Fruit fly (Drosophila melanogaster) whole organism, embryonic: ENCODE measurements around the gene Inx3.

Source experiments
- Adf1 ChIP-seq: fragments of 200-800 bp; sonication (Bioruptor generic); IDR thresholded peaks from 2 replicates; pipeline ENCODE4 v1.3.6; 2022; ENCODE audit warnings: missing biosample characterization, missing genetic modification characterization
- Asciz ChIP-seq: fragments of 200-800 bp; sonication (Bioruptor generic); optimal IDR thresholded peaks from 2 replicates; lab custom pipeline; 2017; ENCODE audit warnings: missing biosample characterization, mild to moderate bottlenecking, missing genetic modification characterization, missing genetic modification reagents
- Atf-2 ChIP-seq: fragments of 200-800 bp; sonication (Bioruptor generic); optimal IDR thresholded peaks from 2 replicates; lab custom pipeline; 2016; ENCODE audit warnings: missing biosample characterization, missing genetic modification characterization
- CG11093 ChIP-seq: fragments of 200-800 bp; sonication (Bioruptor generic); IDR thresholded peaks from 3 replicates; pipeline ENCODE4 v1.3.6; 2022; ENCODE audit warnings: missing biosample characterization, missing genetic modification characterization
- CG11723 ChIP-seq: fragments of 200-800 bp; sonication (Bioruptor generic); optimal IDR thresholded peaks from 2 replicates; lab custom pipeline; 2017; ENCODE audit warnings: missing biosample characterization, mild to moderate bottlenecking, missing genetic modification characterization
- CG12769 ChIP-seq: fragments of 200-800 bp; sonication (Bioruptor generic); optimal IDR thresholded peaks from 2 replicates; lab custom pipeline; 2019; ENCODE audit warnings: missing biosample characterization, mild to moderate bottlenecking, missing genetic modification characterization, moderate library complexity
- CG12942 ChIP-seq: fragments of 200-800 bp; sonication (Bioruptor generic); optimal IDR thresholded peaks from 3 replicates; lab custom pipeline; 2016; ENCODE audit warnings: missing biosample characterization, missing genetic modification characterization
- CG15073 ChIP-seq: fragments of 200-800 bp; sonication (Bioruptor generic); optimal IDR thresholded peaks from 2 replicates; lab custom pipeline; 2016; ENCODE audit warnings: missing biosample characterization, missing genetic modification characterization
- CG1529 ChIP-seq: fragments of 200-800 bp; sonication (Bioruptor generic); optimal IDR thresholded peaks from 3 replicates; lab custom pipeline; 2018; ENCODE audit warnings: missing biosample characterization, missing genetic modification characterization
- CG1603 ChIP-seq: fragments of 200-800 bp; sonication (Bioruptor generic); optimal IDR thresholded peaks from 2 replicates; lab custom pipeline; 2019; ENCODE audit warnings: missing biosample characterization, mild to moderate bottlenecking, missing genetic modification characterization, moderate library complexity
- CG18619 ChIP-seq: fragments of 200-800 bp; sonication (Bioruptor generic); optimal IDR thresholded peaks from 3 replicates; lab custom pipeline; 2017; ENCODE audit warnings: missing biosample characterization, mild to moderate bottlenecking, missing genetic modification characterization
- CG2202 ChIP-seq: fragments of 200-800 bp; sonication (Bioruptor generic); optimal IDR thresholded peaks from 2 replicates; lab custom pipeline; 2018; ENCODE audit warnings: missing biosample characterization, mild to moderate bottlenecking, missing genetic modification characterization
- CG2712 ChIP-seq: fragments of 200-800 bp; optimal IDR thresholded peaks from 3 replicates; lab custom pipeline; 2019; ENCODE audit warnings: missing biosample characterization, mild to moderate bottlenecking, missing genetic modification characterization, moderate library complexity
- CG7745 ChIP-seq: fragments of 200-800 bp; sonication (Bioruptor generic); optimal IDR thresholded peaks from 2 replicates; lab custom pipeline; 2018; ENCODE audit warnings: missing biosample characterization, mild to moderate bottlenecking, missing genetic modification characterization, moderate library complexity
- CG9727 ChIP-seq: fragments of 200-800 bp; sonication (Bioruptor generic); optimal IDR thresholded peaks from 3 replicates; lab custom pipeline; 2017; ENCODE audit warnings: missing biosample characterization, mild to moderate bottlenecking, missing genetic modification characterization
- CG9817 ChIP-seq: fragments of 200-800 bp; sonication (Bioruptor generic); optimal IDR thresholded peaks from 2 replicates; lab custom pipeline; 2018; ENCODE audit warnings: missing biosample characterization, mild to moderate bottlenecking, missing genetic modification characterization, moderate library complexity
- Drgx ChIP-seq: fragments of 200-800 bp; sonication (Bioruptor generic); IDR thresholded peaks from 2 replicates; pipeline ENCODE4 v1.3.6; 2022; ENCODE audit warnings: missing biosample characterization, missing genetic modification characterization
- Fer3 ChIP-seq: fragments of 200-800 bp; sonication (Bioruptor generic); optimal IDR thresholded peaks from 2 replicates; lab custom pipeline; 2018; ENCODE audit warnings: missing biosample characterization, mild to moderate bottlenecking, missing genetic modification characterization, moderate library complexity
- Lhr ChIP-seq: fragments of 200-800 bp; sonication (Bioruptor generic); optimal IDR thresholded peaks from 3 replicates; lab custom pipeline; 2017; ENCODE audit warnings: mild to moderate bottlenecking, missing biosample characterization, missing genetic modification reagents, missing genetic modification characterization
- Ravus ChIP-seq: fragments of 200-800 bp; sonication (Bioruptor generic); IDR thresholded peaks from 2 replicates; pipeline ENCODE4 v1.3.6; 2022; ENCODE audit warnings: missing biosample characterization, missing genetic modification characterization
- Rfx ChIP-seq: fragments of 200-800 bp; sonication (Bioruptor generic); IDR thresholded peaks from 2 replicates; pipeline ENCODE4 v1.3.6; 2022; ENCODE audit warnings: missing biosample characterization, missing genetic modification characterization
- Side ChIP-seq: fragments of 200-800 bp; sonication (Bioruptor generic); optimal IDR thresholded peaks from 2 replicates; lab custom pipeline; 2016; ENCODE audit warnings: missing biosample characterization, missing genetic modification characterization
- Sry-δ ChIP-seq: fragments of 200-800 bp; sonication (Bioruptor generic); optimal IDR thresholded peaks from 2 replicates; lab custom pipeline; 2016; ENCODE audit warnings: missing biosample characterization, missing genetic modification characterization
- al ChIP-seq: fragments of 200-800 bp; sonication (Bioruptor generic); IDR thresholded peaks from 2 replicates; pipeline ENCODE4 v1.3.6; 2022; ENCODE audit warnings: missing biosample characterization, missing genetic modification characterization
- ato ChIP-seq: fragments of 200-800 bp; sonication (Bioruptor generic); IDR thresholded peaks from 2 replicates; pipeline ENCODE4 v1.3.6; 2022; ENCODE audit warnings: missing biosample characterization, missing genetic modification characterization; ENCODE audit not compliant: partially characterized antibody
- bbx ChIP-seq: fragments of 200-800 bp; sonication (Bioruptor generic); IDR thresholded peaks from 2 replicates; pipeline ENCODE4 v1.3.6; 2022; ENCODE audit warnings: missing biosample characterization, missing genetic modification characterization; ENCODE audit not compliant: partially characterized antibody
- btn ChIP-seq: fragments of 200-800 bp; sonication (Bioruptor generic); optimal IDR thresholded peaks from 2 replicates; lab custom pipeline; 2016; ENCODE audit warnings: missing biosample characterization, missing genetic modification characterization
- chm ChIP-seq: fragments of 200-800 bp; sonication (Bioruptor generic); IDR thresholded peaks from 2 replicates; pipeline ENCODE4 v1.3.6; 2022; ENCODE audit warnings: missing biosample characterization, missing genetic modification characterization
- corto ChIP-seq: fragments of 200-800 bp; sonication (Bioruptor generic); optimal IDR thresholded peaks from 2 replicates; lab custom pipeline; 2016; ENCODE audit warnings: missing biosample characterization, mild to moderate bottlenecking, missing genetic modification characterization, moderate library complexity
- crol ChIP-seq: fragments of 200-800 bp; sonication (Bioruptor generic); IDR thresholded peaks from 2 replicates; pipeline ENCODE4 v1.3.6; 2022; ENCODE audit warnings: missing biosample characterization, missing genetic modification characterization
- dan ChIP-seq: fragments of 200-800 bp; sonication (Bioruptor generic); IDR thresholded peaks from 2 replicates; pipeline ENCODE4 v1.3.6; 2022; ENCODE audit warnings: missing biosample characterization, missing genetic modification characterization
- dimm ChIP-seq: fragments of 200-800 bp; sonication (Bioruptor generic); IDR thresholded peaks from 2 replicates; pipeline ENCODE4 v1.3.6; 2022; ENCODE audit warnings: missing biosample characterization, missing genetic modification characterization
- dmrt99B ChIP-seq: fragments of 200-800 bp; sonication (Bioruptor generic); optimal IDR thresholded peaks from 2 replicates; lab custom pipeline; 2018; ENCODE audit warnings: missing biosample characterization, mild to moderate bottlenecking, missing genetic modification characterization, moderate library complexity
- esg ChIP-seq: fragments of 200-800 bp; sonication (Bioruptor generic); conservative IDR thresholded peaks from 2 replicates; pipeline ENCODE4 v1.3.6; 2022; ENCODE audit warnings: missing biosample characterization, missing genetic modification characterization
- eve ChIP-seq, 2 experiments: fragments of >200 bp; optimal IDR thresholded peaks; 2 replicates each; lab custom pipeline; 2017; ENCODE audit warnings: missing biosample characterization in 2 of 2, missing genetic modification characterization in 2 of 2
- eyg ChIP-seq: fragments of 200-800 bp; sonication (Bioruptor generic); optimal IDR thresholded peaks from 3 replicates; lab custom pipeline; 2016; ENCODE audit warnings: missing biosample characterization, missing genetic modification characterization
- fru ChIP-seq: fragments of >200 bp; optimal IDR thresholded peaks from 2 replicates; lab custom pipeline; 2017
- hkb ChIP-seq, 2 experiments: fragments of 200-800 bp in 1 of 2; fragments of >200 bp in 1 of 2; sonication (Bioruptor generic) in 1 of 2; IDR thresholded peaks in 1 of 2; optimal IDR thresholded peaks in 1 of 2; 2 replicates each; pipeline versions ENCODE4 v1.3.6 to Lab custom; 2017 to 2022; ENCODE audit warnings: missing biosample characterization in 1 of 2, missing genetic modification characterization in 1 of 2
- jigr1 ChIP-seq: fragments of 200-800 bp; sonication (Bioruptor generic); IDR thresholded peaks from 3 replicates; pipeline ENCODE4 v1.3.6; 2022; ENCODE audit warnings: missing biosample characterization, missing genetic modification characterization
- klu ChIP-seq: fragments of 200-800 bp; sonication (Bioruptor generic); IDR thresholded peaks from 2 replicates; pipeline ENCODE4 v1.3.6; 2022; ENCODE audit warnings: missing biosample characterization, missing genetic modification characterization
- knrl ChIP-seq: fragments of 200-800 bp; sonication (Bioruptor generic); IDR thresholded peaks from 3 replicates; pipeline ENCODE4 v1.3.6; 2022; ENCODE audit warnings: missing biosample characterization, missing genetic modification characterization; ENCODE audit not compliant: partially characterized antibody
- lilli ChIP-seq: fragments of 200-800 bp; sonication (Bioruptor generic); optimal IDR thresholded peaks from 3 replicates; lab custom pipeline; 2016; ENCODE audit warnings: missing biosample characterization, missing genetic modification characterization
- pfk ChIP-seq: fragments of 200-800 bp; sonication (Bioruptor generic); optimal IDR thresholded peaks from 2 replicates; lab custom pipeline; 2018; ENCODE audit warnings: missing biosample characterization, mild to moderate bottlenecking, missing genetic modification characterization, moderate library complexity
- pzg ChIP-seq: fragments of 200-800 bp; sonication (Bioruptor generic); optimal IDR thresholded peaks from 3 replicates; lab custom pipeline; 2018; ENCODE audit warnings: missing biosample characterization, mild to moderate bottlenecking, missing genetic modification characterization, moderate library complexity
- salm ChIP-seq: fragments of 200-800 bp; sonication (Bioruptor generic); optimal IDR thresholded peaks from 2 replicates; lab custom pipeline; 2018; ENCODE audit warnings: missing biosample characterization, mild to moderate bottlenecking, missing genetic modification characterization
- sd ChIP-seq: fragments of 200-800 bp; sonication (Bioruptor generic); optimal IDR thresholded peaks from 3 replicates; lab custom pipeline; 2018; ENCODE audit warnings: missing biosample characterization, mild to moderate bottlenecking, missing genetic modification characterization, moderate library complexity
- stwl ChIP-seq: fragments of 200-800 bp; sonication (Bioruptor generic); optimal IDR thresholded peaks from 3 replicates; lab custom pipeline; 2018; ENCODE audit warnings: missing biosample characterization, mild to moderate bottlenecking, missing genetic modification characterization, moderate library complexity
- tgo ChIP-seq: fragments of 200-800 bp; sonication (Bioruptor generic); IDR thresholded peaks from 3 replicates; pipeline ENCODE4 v1.3.6; 2022; ENCODE audit warnings: missing biosample characterization, missing genetic modification characterization
- toy ChIP-seq: fragments of 200-800 bp; sonication (Bioruptor generic); IDR thresholded peaks from 2 replicates; pipeline ENCODE4 v1.3.6; 2022; ENCODE audit warnings: missing biosample characterization, missing genetic modification characterization

Gene Inx3

dm6 chr3R:28880066-28880842 lies 21.0 kb upstream of the Inx3 start, which contains the start of the genes Nepl19 and Nepl20 (continued):
- TF ChIP-seq CG11723 (peak; percentile 57), CG11093 (peak; percentile 77; the same call in 2 of the 3 replicates), chm (GFP tag; lab: Robert Waterston, UW) (peak; percentile 83), knrl (GFP tag; lab: Robert Waterston, UW) (no peak), crol (peak; percentile 44), sd (tag; lab: Kevin White, UChicago) (no peak), Rfx (GFP tag; lab: Robert Waterston, UW) (peak; percentile 87), Drgx (GFP tag; lab: Robert Waterston, UW) (peak; percentile 94), bbx (GFP tag; lab: Robert Waterston, UW) (no peak), Fer3 (tag; lab: Kevin White, UChicago) (peak; percentile 84), dan (GFP tag; lab: Robert Waterston, UW) (peak; percentile 42; the same call in 1 of the 2 replicates), Ravus (peak; percentile 34; the same call in 1 of the 2 replicates), CG7745 (tag; lab: Kevin White, UChicago) (no peak), Atf-2 (GFP tag; lab: Kevin White, UChicago) (peak; percentile 42), CG9817 (tag; lab: Kevin White, UChicago) (peak; percentile 66), CG1529 (GFP tag; lab: Kevin White, UChicago) (peak; percentile 55), btn (no peak), jigr1 (GFP tag; lab: Robert Waterston, UW) (peak; percentile 45; the same call in 1 of the 3 replicates), stwl (tag; lab: Kevin White, UChicago) (no peak), CG2202 (tag; lab: Kevin White, UChicago) (peak; percentile 55), CG18619 (peak; percentile 64), CG1603 (tag; lab: Kevin White, UChicago) (peak; percentile 92), eve (GFP tag; optimal IDR thresholded peaks at IDR 0.05; lab: Kevin White, UChicago) (no peak), Sry-δ (GFP tag; lab: Kevin White, UChicago) (peak; percentile 16), ato (no peak), dimm (GFP tag; lab: Robert Waterston, UW) (peak; percentile 40; the same call in 1 of the 2 replicates), CG9727 (GFP tag; lab: Kevin White, UChicago) (peak; percentile 83), Lhr (GFP tag; lab: Kevin White, UChicago) (peak; percentile 32), lilli (GFP tag; lab: Kevin White, UChicago) (peak; percentile 82), corto (GFP tag; lab: Kevin White, UChicago) (peak; percentile 46), toy (GFP tag; lab: Robert Waterston, UW) (peak; percentile 41; the same call in 1 of the 2 replicates), hkb (optimal IDR thresholded peaks at IDR 0.05; lab: Kevin White, UChicago) (no peak), hkb (GFP tag; IDR thresholded peaks at IDR 0.05; lab: Robert Waterston, UW) (peak; percentile 78), Adf1 (GFP tag; lab: Robert Waterston, UW) (peak; percentile 46), esg (GFP tag; lab: Robert Waterston, UW) (peak; percentile 68), klu (GFP tag; lab: Robert Waterston, UW) (peak; percentile 47; the same call in 1 of the 2 replicates), Side (GFP tag; lab: Kevin White, UChicago) (peak; percentile 16), tgo (GFP tag; lab: Robert Waterston, UW) (peak; percentile 83), Asciz (GFP tag; lab: Kevin White, UChicago) (peak; percentile 63), CG2712 (peak; percentile 87), dmrt99B (peak; percentile 80), fru (no peak), pfk (no peak), CG12769 (tag; lab: Kevin White, UChicago) (no peak), pzg (GFP tag; lab: Kevin White, UChicago) (peak; percentile 3), eyg (GFP tag; lab: Kevin White, UChicago) (no peak), salm (tag; lab: Kevin White, UChicago) (peak; percentile 45), CG15073 (peak; percentile 31), al (GFP tag; lab: Robert Waterston, UW) (peak; percentile 49; the same call in 1 of the 2 replicates), CG12942 (peak; percentile 58)
